Worm (Caenorhabditis elegans) whole organism, early embryonic: Measurements from ENCODE around the gene F29A7.3.

Experiments used
- B0310.2 ChIP-seq: sonication (generic microtip); optimal IDR thresholded peaks from 2 replicates; lab custom pipeline; 2016; ENCODE audit warnings: mild to moderate bottlenecking, missing genetic modification characterization, missing compliant biosample characterization
- F13C5.2 ChIP-seq: sonication (generic microtip); optimal IDR thresholded peaks from 2 replicates; lab custom pipeline; 2017; ENCODE audit warnings: mild to moderate bottlenecking, missing genetic modification characterization, inconsistent platforms, missing compliant biosample characterization
- aly-1 ChIP-seq: sonication (generic microtip); optimal IDR thresholded peaks from 2 replicates; lab custom pipeline; 2016; ENCODE audit warnings: missing genetic modification characterization, missing compliant biosample characterization
- ama-1 ChIP-seq: fragments of 150-350 bp; optimal IDR thresholded peaks from 2 replicates; lab custom pipeline; 2014
- ceh-13 ChIP-seq: fragments of 200-800 bp; sonication (Bioruptor generic); optimal IDR thresholded peaks from 2 replicates; lab custom pipeline; 2018; ENCODE audit warnings: mild to moderate bottlenecking, missing genetic modification characterization, missing compliant biosample characterization
- ceh-36 ChIP-seq: sonication (generic microtip); optimal IDR thresholded peaks from 2 replicates; lab custom pipeline; 2016; ENCODE audit warnings: missing genetic modification characterization, inconsistent platforms, missing compliant biosample characterization
- ets-7 ChIP-seq: sonication (generic microtip); optimal IDR thresholded peaks from 2 replicates; lab custom pipeline; 2016; ENCODE audit warnings: missing genotype, missing genetic modification characterization, missing compliant biosample characterization
- flt-1 ChIP-seq: fragments of 200-800 bp; sonication (Bioruptor generic); IDR thresholded peaks from 2 replicates; pipeline ENCODE4 v1.3.6; 2022; ENCODE audit warnings: missing genetic modification characterization, missing compliant biosample characterization
- hmbx-1 ChIP-seq: sonication (generic microtip); optimal IDR thresholded peaks from 2 replicates; lab custom pipeline; 2016; ENCODE audit warnings: mild to moderate bottlenecking, missing genetic modification characterization, missing compliant biosample characterization
- hmg-4 ChIP-seq: fragments of 200-800 bp; sonication (Bioruptor generic); optimal IDR thresholded peaks from 2 replicates; lab custom pipeline; 2018; ENCODE audit warnings: mild to moderate bottlenecking, missing genetic modification characterization, missing compliant biosample characterization
- hnd-1 ChIP-seq: sonication (generic microtip); optimal IDR thresholded peaks from 2 replicates; lab custom pipeline; 2016; ENCODE audit warnings: missing genetic modification characterization, missing compliant biosample characterization
- pes-1 ChIP-seq: fragments of 200-800 bp; sonication (Bioruptor generic); IDR thresholded peaks from 2 replicates; pipeline ENCODE4 v1.3.6; 2022; ENCODE audit warnings: missing genetic modification reagents, missing genetic modification characterization, missing compliant biosample characterization
- scrt-1 ChIP-seq: fragments of 200-800 bp; sonication (Bioruptor generic); IDR thresholded peaks from 2 replicates; pipeline ENCODE4 v1.3.6; 2022; ENCODE audit warnings: missing genetic modification characterization, missing compliant biosample characterization
- sea-1 ChIP-seq: fragments of 200-800 bp; sonication (Bioruptor generic); conservative IDR thresholded peaks from 2 replicates; pipeline ENCODE4 v1.3.6; 2022; ENCODE audit warnings: missing genetic modification characterization, missing compliant biosample characterization
- tbx-11 ChIP-seq: fragments of 200-800 bp; sonication (Bioruptor generic); IDR thresholded peaks from 2 replicates; pipeline ENCODE4 v1.3.6; 2022; ENCODE audit warnings: missing genetic modification characterization, missing compliant biosample characterization
- tbx-37 ChIP-seq: fragments of 200-800 bp; sonication (Bioruptor generic); conservative IDR thresholded peaks from 2 replicates; pipeline ENCODE4 v1.3.6; 2022; ENCODE audit warnings: missing genetic modification reagents, missing genetic modification characterization, missing compliant biosample characterization
- tra-4 ChIP-seq: sonication (generic microtip); optimal IDR thresholded peaks from 2 replicates; lab custom pipeline; 2017; ENCODE audit warnings: missing genetic modification characterization, missing compliant biosample characterization

F29A7.3 gene

ce11 chrII:2752999-2753398, at the start of gene F29A7.3:
F29A7.3 (plus strand) TSS chrII:2753299.
- no peak for TF ChIP-seq hnd-1 (tag; lab: Kevin White, UChicago)
- no peak for TF ChIP-seq F13C5.2 (tag; lab: Kevin White, UChicago)
- TF ChIP-seq ets-7 (tag; lab: Kevin White, UChicago): no peak
- no peak for TF ChIP-seq sea-1 (GFP tag; lab: Robert Waterston, UW)
- no peak for TF ChIP-seq tbx-11 (GFP tag; lab: Robert Waterston, UW)
- no peak for TF ChIP-seq hmg-4
- no peak for TF ChIP-seq B0310.2 (tag; lab: Kevin White, UChicago)
- no peak for TF ChIP-seq ama-1 (lab: Kevin White, UChicago)
- no peak for TF ChIP-seq ceh-13 (GFP tag; lab: Kevin White, UChicago)
- no peak for TF ChIP-seq scrt-1

DNA sequence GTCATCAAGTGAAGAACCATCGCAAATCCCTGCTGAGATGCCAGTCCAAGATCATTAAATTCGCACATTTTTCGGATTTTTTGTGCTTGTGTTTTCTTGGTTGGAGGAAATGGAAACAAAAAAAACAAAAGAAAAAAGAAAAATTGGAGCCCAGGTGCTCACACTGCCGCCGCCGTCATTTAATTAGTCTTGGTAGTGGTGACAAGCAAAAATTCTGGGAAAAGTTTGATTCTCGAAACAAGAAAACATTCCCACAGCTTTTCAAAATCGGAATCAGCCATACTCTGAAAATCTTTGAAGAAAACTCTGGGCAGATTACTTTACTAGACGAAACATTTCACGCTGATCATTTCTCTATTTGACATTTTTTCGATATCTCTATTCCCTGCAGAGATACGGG, 47.9 kb upstream of the F29A7.3 start, which contains the start of gene srh-128:
TSS of gene srh-128 (minus strand) at position 101 of the 400 bp plus-strand sequence.
- no peak for TF ChIP-seq sea-1 (GFP tag; lab: Robert Waterston, UW)
- no peak for TF ChIP-seq tbx-11 (GFP tag; lab: Robert Waterston, UW)
- no peak for TF ChIP-seq pes-1 (GFP tag; lab: Robert Waterston, UW)
- no peak for TF ChIP-seq ama-1 (lab: Kevin White, UChicago)
- TF ChIP-seq aly-1: no peak
- no peak for TF ChIP-seq scrt-1
- no peak for TF ChIP-seq hmbx-1
- TF ChIP-seq ceh-36 (tag; lab: Kevin White, UChicago): no peak
- no peak for TF ChIP-seq ceh-13 (GFP tag; lab: Kevin White, UChicago)
- no peak for TF ChIP-seq B0310.2 (tag; lab: Kevin White, UChicago)
- no peak for TF ChIP-seq hmg-4
- no peak for TF ChIP-seq hnd-1 (tag; lab: Kevin White, UChicago)
- TF ChIP-seq flt-1 (GFP tag; lab: Robert Waterston, UW): no peak
- no peak for TF ChIP-seq tra-4 (tag; lab: Kevin White, UChicago)
- no peak for TF ChIP-seq F13C5.2 (tag; lab: Kevin White, UChicago)
- no peak for TF ChIP-seq ets-7 (tag; lab: Kevin White, UChicago)

DNA sequence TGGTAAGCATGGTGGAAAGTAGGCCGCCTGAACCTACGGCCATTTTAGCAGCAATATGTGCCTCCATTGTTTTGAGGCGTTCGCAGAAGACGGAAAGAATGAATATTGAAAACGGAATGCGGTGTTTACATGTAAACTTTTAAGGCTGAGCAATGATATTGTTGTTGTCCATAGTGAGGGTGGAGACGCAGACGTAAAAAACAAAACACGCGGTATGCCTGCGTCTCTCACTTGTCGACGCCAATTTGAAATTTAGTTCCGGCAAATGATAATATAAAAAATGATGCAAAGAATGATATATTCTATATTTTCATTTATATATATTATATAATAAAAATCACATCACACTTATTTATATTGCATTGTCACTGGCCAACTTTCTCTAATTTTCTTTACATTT, 45.2 kb upstream of the F29A7.3 start, which contains the start of gene Y47G7B.2:
TSS of gene Y47G7B.2 (minus strand) at position 143 of the 400 bp plus-strand sequence.
- TF ChIP-seq hmbx-1: no peak
- no peak for TF ChIP-seq ets-7 (tag; lab: Kevin White, UChicago)

DNA sequence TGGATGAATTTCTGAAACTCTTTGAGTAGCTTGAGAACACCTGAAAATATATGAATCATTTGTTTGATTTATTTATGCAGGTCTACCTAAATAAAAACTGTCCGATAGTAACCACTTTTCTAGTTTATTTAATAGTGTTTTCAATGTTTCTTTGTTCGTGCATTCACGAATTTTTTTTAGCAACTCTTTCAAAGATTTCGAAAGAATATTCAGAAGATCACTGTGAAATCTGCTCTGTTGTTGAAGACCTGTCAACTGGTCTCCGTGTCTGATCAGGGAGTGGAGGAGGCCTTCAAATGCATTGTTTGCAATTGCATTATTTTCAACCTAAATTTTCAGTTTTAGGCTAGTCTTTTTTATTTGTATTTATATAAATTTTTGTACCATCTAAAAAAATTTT, 43.2 kb upstream of the F29A7.3 start, which contains the start of gene T05A8.1:
TSS of gene T05A8.1 (minus strand) at position 101 of the 400 bp plus-strand sequence.
- TF ChIP-seq tbx-11 (GFP tag; lab: Robert Waterston, UW) (no peak), ama-1 (lab: Kevin White, UChicago) (no peak), ets-7 (tag; lab: Kevin White, UChicago) (no peak), aly-1 (no peak), hmg-4 (no peak), ceh-36 (tag; lab: Kevin White, UChicago) (no peak), hnd-1 (tag; lab: Kevin White, UChicago) (no peak), pes-1 (GFP tag; lab: Robert Waterston, UW) (no peak), flt-1 (GFP tag; lab: Robert Waterston, UW) (no peak), F13C5.2 (tag; lab: Kevin White, UChicago) (no peak), hmbx-1 (no peak), tra-4 (tag; lab: Kevin White, UChicago) (no peak), tbx-37 (GFP tag; lab: Robert Waterston, UW) (no peak), ceh-13 (GFP tag; lab: Kevin White, UChicago) (no peak), scrt-1 (no peak), B0310.2 (tag; lab: Kevin White, UChicago) (no peak), sea-1 (GFP tag; lab: Robert Waterston, UW) (no peak)

ce11 chrII:2710919-2711318, 42.2 kb upstream of the F29A7.3 start, which contains the start of gene T05A8.2:
T05A8.2 (minus strand) TSS chrII:2711019.
- no peak for TF ChIP-seq flt-1 (GFP tag; lab: Robert Waterston, UW)
- TF ChIP-seq ceh-13 (GFP tag; lab: Kevin White, UChicago): no peak
- no peak for TF ChIP-seq sea-1 (GFP tag; lab: Robert Waterston, UW)
- no peak for TF ChIP-seq F13C5.2 (tag; lab: Kevin White, UChicago)
- TF ChIP-seq ama-1 (lab: Kevin White, UChicago): no peak

- no peak for TF ChIP-seq flt-1 (GFP tag; lab: Robert Waterston, UW)
- no peak for TF ChIP-seq tbx-37 (GFP tag; lab: Robert Waterston, UW)
- no peak for TF ChIP-seq pes-1 (GFP tag; lab: Robert Waterston, UW)
- no peak for TF ChIP-seq ama-1 (lab: Kevin White, UChicago)
- TF ChIP-seq hnd-1 (tag; lab: Kevin White, UChicago): no peak
- no peak for TF ChIP-seq aly-1
- no peak for TF ChIP-seq sea-1 (GFP tag; lab: Robert Waterston, UW)
- TF ChIP-seq ceh-36 (tag; lab: Kevin White, UChicago): no peak
- TF ChIP-seq B0310.2 (tag; lab: Kevin White, UChicago): no peak
- TF ChIP-seq hmg-4: no peak
- TF ChIP-seq ceh-13 (GFP tag; lab: Kevin White, UChicago): no peak
- TF ChIP-seq tbx-11 (GFP tag; lab: Robert Waterston, UW): no peak
- TF ChIP-seq tra-4 (tag; lab: Kevin White, UChicago): no peak
- TF ChIP-seq ets-7 (tag; lab: Kevin White, UChicago): no peak
- no peak for TF ChIP-seq F13C5.2 (tag; lab: Kevin White, UChicago)
- TF ChIP-seq hmbx-1: no peak
- no peak for TF ChIP-seq scrt-1
Measured at ce11 chrII:2717335-2717734, 35.8 kb upstream of the F29A7.3 start, which contains the start of gene T05A8.3. T05A8.3 (minus strand) TSS chrII:2717435.

- no peak for TF ChIP-seq sea-1 (GFP tag; lab: Robert Waterston, UW)
- TF ChIP-seq tbx-37 (GFP tag; lab: Robert Waterston, UW): no peak
- no peak for TF ChIP-seq hmbx-1
- no peak for TF ChIP-seq F13C5.2 (tag; lab: Kevin White, UChicago)
- no peak for TF ChIP-seq tbx-11 (GFP tag; lab: Robert Waterston, UW)
- no peak for TF ChIP-seq ceh-13 (GFP tag; lab: Kevin White, UChicago)
- TF ChIP-seq scrt-1: no peak
- TF ChIP-seq B0310.2 (tag; lab: Kevin White, UChicago): no peak
- TF ChIP-seq aly-1: no peak
- TF ChIP-seq hmg-4: no peak
- no peak for TF ChIP-seq ceh-36 (tag; lab: Kevin White, UChicago)
- no peak for TF ChIP-seq ets-7 (tag; lab: Kevin White, UChicago)
- no peak for TF ChIP-seq flt-1 (GFP tag; lab: Robert Waterston, UW)
- TF ChIP-seq ama-1 (lab: Kevin White, UChicago): no peak
- TF ChIP-seq hnd-1 (tag; lab: Kevin White, UChicago): no peak
- no peak for TF ChIP-seq pes-1 (GFP tag; lab: Robert Waterston, UW)
- TF ChIP-seq tra-4 (tag; lab: Kevin White, UChicago): no peak
Measured at ce11 chrII:2719212-2719611, 33.9 kb upstream of the F29A7.3 start.
